Worm (Caenorhabditis elegans): ENCODE data around the gene fbxb-22.
A peak's percentile ranks its signal among the peaks of the same experiment; 100 is the strongest.

fbxb-22 gene

ce11 chrIII:11870009-11870408, 13.5 kb downstream of the fbxb-22 start (continued):
- TF ChIP-seq nhr-41 (GFP tag; IDR thresholded peaks at IDR 0.05) (no peak), lin-39 (tag; optimal IDR thresholded peaks at IDR 0.05) (no peak), rbr-2 (tag; optimal IDR thresholded peaks at IDR 0.05) (peak; percentile 83), unc-62 (GFP tag; optimal IDR thresholded peaks at IDR 0.05 in 1 of 2) (peak in 1 of 2 experiments; percentile 48), unc-62 (tag; optimal IDR thresholded peaks at IDR 0.05) (no peak), ceh-82 (tag; optimal IDR thresholded peaks at IDR 0.05) (no peak), zip-11 (GFP tag; IDR thresholded peaks at IDR 0.05) (no peak), tra-1 (GFP tag; IDR thresholded peaks at IDR 0.05) (peak; percentile 55; the same call in 1 of the 2 replicates), jun-1 (tag; optimal IDR thresholded peaks at IDR 0.05) (peak; percentile 9), snpc-1.2 (GFP tag; IDR thresholded peaks at IDR 0.05) (no peak), mdl-1 (tag; optimal IDR thresholded peaks at IDR 0.05) (peak in 1 of 2 experiments; percentile 74), vab-7 (GFP tag; IDR thresholded peaks at IDR 0.05) (0 out of 2 replicates have a peak, but pooled peaks have one; percentile 32), nhr-28 (tag; optimal IDR thresholded peaks at IDR 0.05) (peak; percentile 85), nhr-10 (tag; optimal IDR thresholded peaks at IDR 0.05) (no peak), nhr-76 (tag; optimal IDR thresholded peaks at IDR 0.05) (no peak), ZK546.5 (tag; optimal IDR thresholded peaks at IDR 0.05) (no peak)

DNA sequence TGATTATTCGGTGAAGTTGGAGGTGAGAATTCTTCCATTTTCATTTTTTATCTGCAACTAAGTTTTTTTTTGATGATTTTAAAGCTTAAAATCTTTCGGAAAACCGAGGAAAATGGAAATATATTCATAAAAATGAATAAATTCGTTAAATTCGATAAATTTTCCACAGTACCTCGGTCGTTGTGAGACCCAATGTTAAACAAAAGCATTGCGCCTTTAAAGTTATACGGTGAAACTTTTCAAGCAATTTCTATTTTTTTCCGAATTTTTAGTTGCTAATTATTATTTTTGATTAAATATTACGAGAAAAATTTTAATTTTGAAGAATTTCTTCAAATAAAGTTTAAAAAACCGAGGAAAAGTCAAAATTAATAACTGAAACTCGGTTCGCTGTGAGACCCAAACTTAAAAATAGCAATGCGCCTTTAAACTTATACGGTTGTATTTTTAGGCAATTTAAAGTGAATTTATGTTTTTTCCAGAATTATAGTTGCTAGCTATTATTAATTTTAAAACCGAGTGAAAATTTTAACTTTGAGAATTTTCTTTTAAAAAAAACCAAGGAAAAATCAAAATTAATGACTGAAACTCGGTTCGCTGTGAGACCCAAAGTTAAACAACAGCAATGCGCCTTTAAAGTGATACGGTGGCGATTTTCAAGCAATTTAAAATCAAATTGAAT, 14.2 kb downstream of the fbxb-22 start, which contains the start of gene taf-12:
taf-12 (minus strand) TSS at position 51 of the 682 bp plus-strand sequence.
- no peak for TF ChIP-seq lin-15B (tag; optimal IDR thresholded peaks at IDR 0.05)
- peak; percentile 92 for TF ChIP-seq F49E8.2 (tag; optimal IDR thresholded peaks at IDR 0.05; ENCODE audit: borderline replicate concordance)
- TF ChIP-seq lin-38 (GFP tag; IDR thresholded peaks at IDR 0.05) = 0 out of 2 replicates have a peak, but pooled peaks have one; percentile 25
- TF ChIP-seq unc-130 (GFP tag; optimal IDR thresholded peaks at IDR 0.05) = peak; percentile 61

DNA sequence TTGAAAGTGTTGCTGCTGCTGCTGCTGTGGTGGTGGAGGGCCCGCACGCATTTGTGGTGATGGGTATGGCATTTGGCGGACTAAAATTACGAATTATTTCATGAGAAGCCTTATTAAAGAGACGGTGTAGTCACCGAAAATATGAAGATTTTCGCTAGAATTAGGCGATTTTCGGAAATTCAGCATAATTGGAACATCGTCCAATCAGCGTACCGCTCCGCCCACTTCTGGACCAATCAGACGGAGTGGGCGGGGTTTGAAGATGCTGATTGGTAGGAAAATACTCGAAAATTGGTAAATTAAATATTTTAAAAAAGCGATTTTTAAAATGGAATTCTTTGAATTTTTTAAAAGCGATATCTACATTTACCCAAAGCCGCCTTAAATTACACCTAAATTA, 17.4 kb downstream of the fbxb-22 start:
- TF ChIP-seq lin-29 (GFP tag; IDR thresholded peaks at IDR 0.05) = no peak
- TF ChIP-seq lin-13 (GFP tag; optimal IDR thresholded peaks at IDR 0.05) = no peak
- TF ChIP-seq nhr-237 (tag; optimal IDR thresholded peaks at IDR 0.05) = no peak
- TF ChIP-seq unc-62 (GFP tag; optimal IDR thresholded peaks at IDR 0.05 in 1 of 2) = no peak
- no peak for TF ChIP-seq unc-62 (tag; optimal IDR thresholded peaks at IDR 0.05)
- no peak for TF ChIP-seq Y5F2A.4 (GFP tag; optimal IDR thresholded peaks at IDR 0.05)
- no peak for TF ChIP-seq rbr-2 (tag; optimal IDR thresholded peaks at IDR 0.05)

- TF ChIP-seq dmd-9 (GFP tag; IDR thresholded peaks at IDR 0.05) (no peak), nhr-28 (tag; optimal IDR thresholded peaks at IDR 0.05) (no peak)
Observed at ce11 chrIII:11862149-11862548, 21.4 kb downstream of the fbxb-22 start, which contains the start of gene Y56A3A.2. Gene Y56A3A.2, minus strand, starts transcription at chrIII:11862249.

DNA sequence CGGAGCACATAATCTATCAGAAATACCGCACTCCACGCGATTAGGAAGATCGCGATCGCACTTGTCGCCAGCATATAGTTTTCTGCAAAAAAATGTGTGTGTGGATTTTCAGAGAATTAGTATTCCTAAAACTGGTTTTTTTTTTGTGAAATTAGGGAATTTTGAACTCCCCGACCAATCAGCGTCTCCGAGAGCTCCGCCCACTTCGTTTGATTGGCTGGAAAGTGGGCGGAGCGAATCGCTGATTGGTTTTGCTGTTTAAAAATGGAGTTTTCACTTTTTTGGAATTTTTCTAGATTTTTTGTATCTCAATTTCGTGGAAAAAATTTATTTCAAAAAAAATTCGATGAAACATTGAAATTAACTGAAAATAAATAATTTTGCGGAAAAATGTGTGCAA, 22.4 kb downstream of the fbxb-22 start:
- TF ChIP-seq mxl-3 (GFP tag; optimal IDR thresholded peaks at IDR 0.05) (no peak), tra-1 (GFP tag; IDR thresholded peaks at IDR 0.05) (no peak), lim-7 (GFP tag; IDR thresholded peaks at IDR 0.05) (no peak), lin-29 (GFP tag; IDR thresholded peaks at IDR 0.05) (no peak), fos-1 (tag; optimal IDR thresholded peaks at IDR 0.05) (no peak), nhr-10 (tag; optimal IDR thresholded peaks at IDR 0.05) (no peak), lin-39 (tag; optimal IDR thresholded peaks at IDR 0.05) (no peak), snpc-4 (tag; optimal IDR thresholded peaks at IDR 0.05) (no peak), F26F4.8 (GFP tag; conservative IDR thresholded peaks at IDR 0.05) (no peak), zip-11 (GFP tag; IDR thresholded peaks at IDR 0.05) (no peak), zfp-3 (GFP tag; conservative IDR thresholded peaks at IDR 0.05) (no peak), set-16 (GFP tag; IDR thresholded peaks at IDR 0.05) (no peak), dmd-6 (GFP tag; IDR thresholded peaks at IDR 0.05) (no peak), F49E8.2 (tag; optimal IDR thresholded peaks at IDR 0.05; ENCODE audit: borderline replicate concordance) (no peak)

Measured in whole organism, L4 larva.